Worm (Caenorhabditis elegans): ENCODE data around the gene trxr-1.
A peak's percentile ranks its signal among the peaks of the same experiment; 100 is the strongest.

The trxr-1 gene

DNA sequence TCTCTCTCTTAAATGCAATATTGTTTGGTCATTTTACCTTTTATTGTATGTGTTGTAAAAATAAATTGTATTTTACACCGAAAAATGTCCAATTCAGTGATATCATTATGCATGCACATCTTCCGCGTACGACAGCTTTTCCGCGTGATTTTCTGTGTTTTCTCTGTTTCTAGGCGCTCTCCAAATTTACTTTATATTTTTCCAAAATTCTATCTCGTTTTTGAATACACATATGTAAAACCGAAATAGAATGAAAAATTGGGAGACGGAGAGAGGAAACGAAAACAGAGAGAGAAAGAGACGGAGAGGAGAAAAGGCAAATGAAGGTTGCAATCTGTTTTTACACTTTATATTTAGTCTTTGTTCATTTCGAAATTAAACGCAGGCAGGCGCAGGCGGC, 4.7 kb downstream of the trxr-1 start:
- TF ChIP-seq madf-9 (GFP tag; conservative IDR thresholded peaks at IDR 0.05), result no peak
- TF ChIP-seq aly-2 (tag; optimal IDR thresholded peaks at IDR 0.05), result no peak
- no peak for TF ChIP-seq ztf-7 (tag; optimal IDR thresholded peaks at IDR 0.05)
- no peak for TF ChIP-seq nhr-237 (tag; optimal IDR thresholded peaks at IDR 0.05)
- TF ChIP-seq lin-38 (GFP tag; IDR thresholded peaks at IDR 0.05), result 0 out of 2 replicates have a peak, but pooled peaks have one; percentile 14
- TF ChIP-seq F26F4.8 (GFP tag; conservative IDR thresholded peaks at IDR 0.05), result no peak
- peak; percentile 46 for TF ChIP-seq nhr-28 (tag; optimal IDR thresholded peaks at IDR 0.05)
- no peak for TF ChIP-seq zip-2 (tag; optimal IDR thresholded peaks at IDR 0.05)
- no peak for TF ChIP-seq lin-15B (tag; optimal IDR thresholded peaks at IDR 0.05)
- no peak for TF ChIP-seq zfp-3 (GFP tag; conservative IDR thresholded peaks at IDR 0.05)
- no peak for TF ChIP-seq mxl-2 (GFP tag; conservative IDR thresholded peaks at IDR 0.05)
- TF ChIP-seq ZK337.2 (GFP tag; IDR thresholded peaks at IDR 0.05), result no peak
- peak; percentile 9 for TF ChIP-seq dpl-1 (GFP tag; optimal IDR thresholded peaks at IDR 0.05)
- TF ChIP-seq attf-4 (tag; optimal IDR thresholded peaks at IDR 0.05), result no peak
- TF ChIP-seq gei-8 (GFP tag; optimal IDR thresholded peaks at IDR 0.05), result no peak
- no peak for TF ChIP-seq egl-43 (GFP tag; IDR thresholded peaks at IDR 0.05)
- TF ChIP-seq tag-97 (GFP tag; IDR thresholded peaks at IDR 0.05), result no peak
- no peak for TF ChIP-seq jun-1 (tag; optimal IDR thresholded peaks at IDR 0.05)
- TF ChIP-seq lin-29 (GFP tag; IDR thresholded peaks at IDR 0.05), result no peak
- TF ChIP-seq daf-12 (tag; optimal IDR thresholded peaks at IDR 0.05), result no peak
- no peak for TF ChIP-seq zip-11 (GFP tag; IDR thresholded peaks at IDR 0.05)
- TF ChIP-seq nhr-77 (tag; optimal IDR thresholded peaks at IDR 0.05), result peak; percentile 4
- TF ChIP-seq saeg-2 (GFP tag; IDR thresholded peaks at IDR 0.05), result no peak
- no peak for TF ChIP-seq ama-1 (optimal IDR thresholded peaks at IDR 0.05)
- TF ChIP-seq nhr-48 (tag; optimal IDR thresholded peaks at IDR 0.05), result no peak
- TF ChIP-seq ces-1 (GFP tag; optimal IDR thresholded peaks at IDR 0.05), result no peak
- TF ChIP-seq hlh-11 (tag; optimal IDR thresholded peaks at IDR 0.05), result peak; percentile 49
- TF ChIP-seq ceh-82 (tag; optimal IDR thresholded peaks at IDR 0.05), result no peak
- TF ChIP-seq set-16 (GFP tag; IDR thresholded peaks at IDR 0.05), result no peak
- TF ChIP-seq nhr-25 (tag; optimal IDR thresholded peaks at IDR 0.05; ENCODE audit: borderline replicate concordance, insufficient read depth), result no peak
- TF ChIP-seq nhr-102 (tag; optimal IDR thresholded peaks at IDR 0.05), result no peak
- peak; percentile 31 for TF ChIP-seq fkh-10 (GFP tag; optimal IDR thresholded peaks at IDR 0.05)
- TF ChIP-seq nhr-10 (tag; optimal IDR thresholded peaks at IDR 0.05), result no peak
- TF ChIP-seq dve-1 (tag; optimal IDR thresholded peaks at IDR 0.05; ENCODE audit: insufficient read depth), result peak; percentile 78
- TF ChIP-seq ceh-44 (GFP tag; IDR thresholded peaks at IDR 0.05), result no peak
- peak; percentile 71 for TF ChIP-seq mep-1 (tag; optimal IDR thresholded peaks at IDR 0.05)
- no peak for TF ChIP-seq mes-2 (tag; optimal IDR thresholded peaks at IDR 0.05; ENCODE audit: poor library complexity, severe bottlenecking)
- TF ChIP-seq R02D3.7 (tag; optimal IDR thresholded peaks at IDR 0.05), result no peak
- no peak for TF ChIP-seq F49E8.2 (tag; optimal IDR thresholded peaks at IDR 0.05; ENCODE audit: borderline replicate concordance)
- TF ChIP-seq aha-1 (tag), result peak; percentile 91
- TF ChIP-seq Y75B8A.6 (GFP tag; IDR thresholded peaks at IDR 0.05), result no peak
- no peak for TF ChIP-seq tra-1 (GFP tag; IDR thresholded peaks at IDR 0.05)
- no peak for TF ChIP-seq pha-4 (GFP tag; IDR thresholded peaks at IDR 0.05)
- TF ChIP-seq pha-4 (tag; optimal IDR thresholded peaks at IDR 0.05), result no peak
- TF ChIP-seq hmg-1.1 (GFP tag; IDR thresholded peaks at IDR 0.05), result no peak
- TF ChIP-seq skn-1 (tag; optimal IDR thresholded peaks at IDR 0.05), result no peak
- no peak for TF ChIP-seq lin-1 (GFP tag; IDR thresholded peaks at IDR 0.05)
- no peak for TF ChIP-seq ceh-20 (GFP tag; IDR thresholded peaks at IDR 0.05)
- TF ChIP-seq lin-39 (tag; optimal IDR thresholded peaks at IDR 0.05), result no peak
- TF ChIP-seq ZK546.5 (tag; optimal IDR thresholded peaks at IDR 0.05), result no peak
- TF ChIP-seq unc-39 (tag; optimal IDR thresholded peaks at IDR 0.05), result no peak
- TF ChIP-seq dmd-6 (GFP tag; IDR thresholded peaks at IDR 0.05), result peak; percentile 21; the same call in 1 of the 2 replicates
- no peak for TF ChIP-seq spr-1 (tag; optimal IDR thresholded peaks at IDR 0.05)
